Fruit fly (Drosophila melanogaster): ENCODE measurements around the gene Obp69a.

The Obp69a gene

dm6 chr3L:12420437-12420836, 24.5 kb downstream of the Obp69a start:
- TF ChIP-seq CG17806 (tag; optimal IDR thresholded peaks at IDR 0.05) (peak; percentile 2), CG34367 (tag; optimal IDR thresholded peaks at IDR 0.05) (no peak), CG8159 (tag; optimal IDR thresholded peaks at IDR 0.05) (peak; percentile 43)

DNA sequence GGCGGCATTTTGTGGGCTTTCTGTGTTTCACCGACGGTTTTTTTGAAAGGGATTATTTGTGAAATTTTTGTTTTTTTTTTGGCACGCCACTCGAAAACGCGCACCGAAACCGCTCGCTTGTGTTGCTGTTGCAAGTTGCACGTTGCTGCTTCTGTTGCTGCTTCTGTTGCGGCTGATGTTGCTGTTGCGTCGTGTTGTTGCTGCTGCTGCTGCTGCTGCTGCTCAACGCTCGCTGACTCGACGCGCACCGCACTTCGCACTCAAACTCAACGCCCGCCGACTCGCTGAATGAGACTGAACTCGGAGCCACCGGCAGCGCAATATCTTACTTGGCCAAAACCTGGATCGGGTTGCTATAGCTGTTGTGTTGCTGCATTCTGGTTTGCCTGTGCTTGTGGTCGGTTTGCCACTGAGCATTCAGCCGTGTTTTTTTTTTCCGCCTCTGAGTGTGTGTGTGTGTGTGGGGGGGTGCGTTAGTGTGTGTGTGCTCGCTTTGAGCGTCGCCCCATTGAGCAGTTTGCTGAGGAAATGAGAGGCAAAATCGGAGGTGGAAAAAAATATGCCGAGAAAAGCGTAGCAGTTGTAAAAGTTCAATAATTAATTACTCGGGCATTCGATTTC, 36.5 kb downstream of the Obp69a start, which contains the start of gene toe:
Gene toe (minus strand): TSS at position 277 of the 621 bp plus-strand sequence.
- TF ChIP-seq Snoo (tag; optimal IDR thresholded peaks at IDR 0.05) (no peak), gl (tag; optimal IDR thresholded peaks at IDR 0.05) (no peak), CG12605 (GFP tag; IDR thresholded peaks at IDR 0.05) (no peak), CG13204 (GFP tag; optimal IDR thresholded peaks at IDR 0.05) (no peak), rn (GFP tag; IDR thresholded peaks at IDR 0.05) (no peak), CG4496 (GFP tag; IDR thresholded peaks at IDR 0.05) (no peak)

DNA sequence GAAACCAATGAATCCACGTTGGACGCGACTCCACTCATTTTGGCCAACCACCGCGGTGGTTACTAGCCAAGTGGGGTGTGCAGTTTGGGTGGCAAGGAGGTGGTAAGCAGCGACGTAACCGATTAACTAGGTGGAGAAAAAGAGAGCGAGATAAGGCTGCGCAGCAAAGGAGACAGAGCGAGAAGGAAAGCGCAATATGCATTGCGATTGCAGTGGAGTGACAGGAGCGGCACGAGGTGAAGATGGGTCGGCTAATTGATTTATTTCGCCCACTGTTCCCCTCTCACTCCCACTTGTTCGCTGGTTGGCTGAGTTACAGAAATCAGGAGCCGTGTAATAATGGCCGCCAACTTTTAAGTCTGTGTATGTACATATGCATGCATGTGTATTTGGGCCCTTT, 37.7 kb downstream of the Obp69a start:
- TF ChIP-seq CG12605 (GFP tag; IDR thresholded peaks at IDR 0.05) (no peak), CG32121 (GFP tag; IDR thresholded peaks at IDR 0.05) (no peak), CG8301 (tag; optimal IDR thresholded peaks at IDR 0.05) (no peak), CG17806 (tag; optimal IDR thresholded peaks at IDR 0.05) (no peak), CG15710 (tag; optimal IDR thresholded peaks at IDR 0.05) (no peak), Pif1A (GFP tag; optimal IDR thresholded peaks at IDR 0.05) (no peak), CG14655 (GFP tag; optimal IDR thresholded peaks at IDR 0.05) (no peak), fd96Ca (GFP tag; IDR thresholded peaks at IDR 0.05) (0 out of 3 replicates have a peak, but pooled peaks have one; percentile 31)

dm6 chr3L:12434432-12434831, 38.5 kb downstream of the Obp69a start:
- TF ChIP-seq Pif1B (GFP tag; optimal IDR thresholded peaks at IDR 0.05) (no peak), D1 (tag; optimal IDR thresholded peaks at IDR 0.05) (no peak)

DNA sequence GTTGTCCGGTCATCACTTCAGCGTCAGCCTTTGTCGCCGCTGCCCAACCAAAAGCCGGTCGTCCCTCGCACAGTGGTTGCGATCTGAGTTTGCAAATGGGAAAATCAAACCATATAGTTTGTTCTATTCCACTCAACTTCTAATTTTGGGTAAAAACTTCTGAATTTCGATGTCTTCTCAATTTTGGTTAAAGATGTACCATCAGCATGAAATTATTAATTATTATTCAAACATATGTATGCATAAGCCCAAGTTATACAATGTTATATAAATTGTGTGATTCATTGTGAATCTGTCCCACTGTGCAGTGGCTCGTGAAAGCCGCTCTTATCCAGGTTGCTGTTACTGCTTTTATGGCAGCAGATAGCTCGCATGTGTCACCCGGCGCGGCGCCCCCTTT, 46.6 kb downstream of the Obp69a start:
- TF ChIP-seq CG15710 (tag; optimal IDR thresholded peaks at IDR 0.05) = peak; percentile 74
- TF ChIP-seq D1 (tag; optimal IDR thresholded peaks at IDR 0.05) = no peak
- TF ChIP-seq EcR (GFP tag; optimal IDR thresholded peaks at IDR 0.05) = peak; percentile 13
- TF ChIP-seq CG17806 (tag; optimal IDR thresholded peaks at IDR 0.05) = peak; percentile 63
- peak; percentile 10; the same call in 1 of the 3 replicates for TF ChIP-seq CG4496 (GFP tag; IDR thresholded peaks at IDR 0.05)
- peak; percentile 54 for TF ChIP-seq CG8301 (tag; optimal IDR thresholded peaks at IDR 0.05)
- TF ChIP-seq Pif1B (GFP tag; optimal IDR thresholded peaks at IDR 0.05) = peak; percentile 57
- TF ChIP-seq CG10348 (GFP tag; IDR thresholded peaks at IDR 0.05) = no peak
- peak; percentile 37 for TF ChIP-seq CG9948 (tag; optimal IDR thresholded peaks at IDR 0.05)
- no peak for TF ChIP-seq CG12605 (GFP tag; IDR thresholded peaks at IDR 0.05)
- peak; percentile 43 for TF ChIP-seq CG13204 (GFP tag; optimal IDR thresholded peaks at IDR 0.05)
- TF ChIP-seq CG8159 (tag; optimal IDR thresholded peaks at IDR 0.05) = peak; percentile 82
- no peak for TF ChIP-seq gl (tag; optimal IDR thresholded peaks at IDR 0.05)
- TF ChIP-seq Snoo (tag; optimal IDR thresholded peaks at IDR 0.05) = peak; percentile 56
- peak; percentile 50 for TF ChIP-seq Pif1A (GFP tag; optimal IDR thresholded peaks at IDR 0.05)
- TF ChIP-seq CG14655 (GFP tag; optimal IDR thresholded peaks at IDR 0.05) = peak; percentile 65
- peak; percentile 53 for TF ChIP-seq CG34367 (tag; optimal IDR thresholded peaks at IDR 0.05)

DNA sequence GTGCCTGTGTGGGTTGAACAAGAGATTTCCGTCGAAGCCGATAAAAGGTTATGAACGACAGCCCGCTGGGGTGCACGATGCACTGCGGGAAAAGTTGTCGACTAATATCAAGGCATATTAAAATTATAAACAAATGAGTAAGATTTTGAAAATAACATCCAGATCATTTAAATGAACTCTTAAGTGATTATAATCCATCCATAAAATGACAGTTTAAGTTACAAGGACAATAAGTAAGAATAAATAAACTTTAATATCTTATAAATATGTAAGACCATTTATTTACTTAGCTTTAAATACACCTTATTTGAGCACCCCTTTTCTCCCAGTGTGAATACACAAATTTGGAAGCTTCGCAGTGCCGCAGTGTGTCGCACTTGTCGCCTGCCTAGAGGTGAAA, 48.1 kb downstream of the Obp69a start:
- no peak for TF ChIP-seq rn (GFP tag; IDR thresholded peaks at IDR 0.05)
- TF ChIP-seq CG8159 (tag; optimal IDR thresholded peaks at IDR 0.05) = peak; percentile 36
